Worm (Caenorhabditis elegans) whole organism, early embryonic: ENCODE measurements around the gene lgc-31.

Experiments
- B0310.2 ChIP-seq: sonication (generic microtip); optimal IDR thresholded peaks from 2 replicates; lab custom pipeline; 2016; ENCODE audit warnings: mild to moderate bottlenecking, missing genetic modification characterization, missing compliant biosample characterization
- F13C5.2 ChIP-seq: sonication (generic microtip); optimal IDR thresholded peaks from 2 replicates; lab custom pipeline; 2017; ENCODE audit warnings: mild to moderate bottlenecking, missing genetic modification characterization, inconsistent platforms, missing compliant biosample characterization
- aly-1 ChIP-seq: sonication (generic microtip); optimal IDR thresholded peaks from 2 replicates; lab custom pipeline; 2016; ENCODE audit warnings: missing genetic modification characterization, missing compliant biosample characterization
- ama-1 ChIP-seq: fragments of 150-350 bp; optimal IDR thresholded peaks from 2 replicates; lab custom pipeline; 2014
- ceh-13 ChIP-seq: fragments of 200-800 bp; sonication (Bioruptor generic); optimal IDR thresholded peaks from 2 replicates; lab custom pipeline; 2018; ENCODE audit warnings: mild to moderate bottlenecking, missing genetic modification characterization, missing compliant biosample characterization
- ceh-36 ChIP-seq: sonication (generic microtip); optimal IDR thresholded peaks from 2 replicates; lab custom pipeline; 2016; ENCODE audit warnings: missing genetic modification characterization, inconsistent platforms, missing compliant biosample characterization
- ets-7 ChIP-seq: sonication (generic microtip); optimal IDR thresholded peaks from 2 replicates; lab custom pipeline; 2016; ENCODE audit warnings: missing genotype, missing genetic modification characterization, missing compliant biosample characterization
- flt-1 ChIP-seq: fragments of 200-800 bp; sonication (Bioruptor generic); IDR thresholded peaks from 2 replicates; pipeline ENCODE4 v1.3.6; 2022; ENCODE audit warnings: missing genetic modification characterization, missing compliant biosample characterization
- hmbx-1 ChIP-seq: sonication (generic microtip); optimal IDR thresholded peaks from 2 replicates; lab custom pipeline; 2016; ENCODE audit warnings: mild to moderate bottlenecking, missing genetic modification characterization, missing compliant biosample characterization
- hmg-4 ChIP-seq: fragments of 200-800 bp; sonication (Bioruptor generic); optimal IDR thresholded peaks from 2 replicates; lab custom pipeline; 2018; ENCODE audit warnings: mild to moderate bottlenecking, missing genetic modification characterization, missing compliant biosample characterization
- hnd-1 ChIP-seq: sonication (generic microtip); optimal IDR thresholded peaks from 2 replicates; lab custom pipeline; 2016; ENCODE audit warnings: missing genetic modification characterization, missing compliant biosample characterization
- pes-1 ChIP-seq: fragments of 200-800 bp; sonication (Bioruptor generic); IDR thresholded peaks from 2 replicates; pipeline ENCODE4 v1.3.6; 2022; ENCODE audit warnings: missing genetic modification reagents, missing genetic modification characterization, missing compliant biosample characterization
- scrt-1 ChIP-seq: fragments of 200-800 bp; sonication (Bioruptor generic); IDR thresholded peaks from 2 replicates; pipeline ENCODE4 v1.3.6; 2022; ENCODE audit warnings: missing genetic modification characterization, missing compliant biosample characterization
- sea-1 ChIP-seq: fragments of 200-800 bp; sonication (Bioruptor generic); conservative IDR thresholded peaks from 2 replicates; pipeline ENCODE4 v1.3.6; 2022; ENCODE audit warnings: missing genetic modification characterization, missing compliant biosample characterization
- tbx-11 ChIP-seq: fragments of 200-800 bp; sonication (Bioruptor generic); IDR thresholded peaks from 2 replicates; pipeline ENCODE4 v1.3.6; 2022; ENCODE audit warnings: missing genetic modification characterization, missing compliant biosample characterization
- tbx-37 ChIP-seq: fragments of 200-800 bp; sonication (Bioruptor generic); conservative IDR thresholded peaks from 2 replicates; pipeline ENCODE4 v1.3.6; 2022; ENCODE audit warnings: missing genetic modification reagents, missing genetic modification characterization, missing compliant biosample characterization
- tra-4 ChIP-seq: sonication (generic microtip); optimal IDR thresholded peaks from 2 replicates; lab custom pipeline; 2017; ENCODE audit warnings: missing genetic modification characterization, missing compliant biosample characterization

lgc-31 gene

DNA sequence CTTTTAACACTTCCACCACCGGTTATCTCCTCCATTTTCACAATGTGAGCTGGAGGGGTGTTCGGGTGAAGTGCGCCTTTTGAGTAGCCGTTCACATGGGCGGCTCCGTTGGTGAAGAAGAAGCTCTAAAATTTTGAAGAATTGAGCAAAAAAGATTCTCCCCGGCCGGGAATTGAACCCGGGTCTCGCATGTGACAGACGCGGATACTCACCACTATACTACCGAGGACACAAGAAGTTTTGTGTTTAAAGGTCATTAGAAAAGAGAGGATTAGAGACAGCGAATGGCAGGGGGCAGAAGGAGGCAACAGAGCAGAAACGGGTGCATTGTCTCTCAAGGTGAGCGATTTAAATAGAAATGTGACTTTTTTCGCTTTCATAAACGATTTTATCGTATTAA, 29.8 kb upstream of the lgc-31 start:
- TF ChIP-seq flt-1 (peak; percentile 92), scrt-1 (GFP tag; lab: Robert Waterston, UW) (peak; percentile 92), hmbx-1 (tag; lab: Kevin White, UChicago) (peak; percentile 59), sea-1 (GFP tag; lab: Robert Waterston, UW) (peak; percentile 89), ceh-36 (tag; lab: Kevin White, UChicago) (peak; percentile 95), tbx-37 (peak; percentile 92), pes-1 (GFP tag; lab: Robert Waterston, UW) (peak; percentile 92), F13C5.2 (peak; percentile 91), tra-4 (tag; lab: Kevin White, UChicago) (peak; percentile 71), ceh-13 (GFP tag; lab: Kevin White, UChicago) (peak; percentile 77), tbx-11 (GFP tag; lab: Robert Waterston, UW) (peak; percentile 89), ama-1 (no peak), B0310.2 (tag; lab: Kevin White, UChicago) (peak; percentile 82), hmg-4 (peak; percentile 92), ets-7 (tag; lab: Kevin White, UChicago) (peak; percentile 57), hnd-1 (tag; lab: Kevin White, UChicago) (peak; percentile 80), aly-1 (tag; lab: Kevin White, UChicago) (peak; percentile 86)

DNA sequence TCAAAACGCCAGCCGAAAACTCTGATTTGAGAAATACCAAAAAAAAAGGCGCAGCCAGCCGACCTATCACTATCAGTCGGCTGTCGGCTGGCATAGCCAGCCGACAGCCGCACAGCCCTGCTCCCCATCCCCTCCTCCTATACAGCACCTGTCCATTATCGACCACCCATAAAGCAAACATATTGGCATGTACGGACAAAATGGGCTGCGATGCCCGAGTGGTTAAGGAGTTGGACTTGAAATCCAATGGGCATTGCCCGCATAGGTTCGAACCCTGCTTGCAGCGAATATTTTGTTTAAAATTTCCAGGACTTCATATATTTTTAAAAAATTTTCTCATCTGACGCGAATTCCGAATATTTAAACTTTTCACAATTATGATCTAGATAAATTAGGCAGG, 28.6 kb upstream of the lgc-31 start:
- peak; percentile 11; the same call in 1 of the 2 replicates for TF ChIP-seq flt-1
- no peak for TF ChIP-seq B0310.2 (tag; lab: Kevin White, UChicago)
- peak; percentile 2 for TF ChIP-seq ceh-36 (tag; lab: Kevin White, UChicago)
- 0 out of 2 replicates have a peak, but pooled peaks have one; percentile 48 for TF ChIP-seq pes-1 (GFP tag; lab: Robert Waterston, UW)
- no peak for TF ChIP-seq tbx-37

DNA sequence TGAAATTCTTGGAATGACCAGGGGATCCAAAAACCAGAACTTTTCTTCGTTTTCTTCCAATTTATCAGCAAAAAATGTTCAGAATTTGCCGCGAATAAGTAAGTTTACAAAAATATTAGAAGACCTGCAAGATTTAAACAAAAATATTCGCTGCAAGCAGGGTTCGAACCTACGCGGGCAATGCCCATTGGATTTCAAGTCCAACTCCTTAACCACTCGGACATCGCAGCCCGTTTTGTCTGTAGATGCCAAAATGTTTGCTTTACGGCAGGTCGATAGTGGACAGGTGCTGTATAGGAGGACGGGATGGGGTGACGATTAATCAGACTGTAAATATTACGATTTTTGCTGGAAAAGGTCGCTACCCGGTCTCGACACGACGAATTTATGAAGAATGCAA, 25.9 kb upstream of the lgc-31 start:
- TF ChIP-seq scrt-1 (GFP tag; lab: Robert Waterston, UW) (peak; percentile 36; the same call in 1 of the 2 replicates), pes-1 (GFP tag; lab: Robert Waterston, UW) (peak; percentile 65; the same call in 1 of the 2 replicates), F13C5.2 (no peak), tbx-11 (GFP tag; lab: Robert Waterston, UW) (peak; percentile 46; the same call in 1 of the 2 replicates), flt-1 (0 out of 2 replicates have a peak, but pooled peaks have one; percentile 34), sea-1 (GFP tag; lab: Robert Waterston, UW) (no peak)

DNA sequence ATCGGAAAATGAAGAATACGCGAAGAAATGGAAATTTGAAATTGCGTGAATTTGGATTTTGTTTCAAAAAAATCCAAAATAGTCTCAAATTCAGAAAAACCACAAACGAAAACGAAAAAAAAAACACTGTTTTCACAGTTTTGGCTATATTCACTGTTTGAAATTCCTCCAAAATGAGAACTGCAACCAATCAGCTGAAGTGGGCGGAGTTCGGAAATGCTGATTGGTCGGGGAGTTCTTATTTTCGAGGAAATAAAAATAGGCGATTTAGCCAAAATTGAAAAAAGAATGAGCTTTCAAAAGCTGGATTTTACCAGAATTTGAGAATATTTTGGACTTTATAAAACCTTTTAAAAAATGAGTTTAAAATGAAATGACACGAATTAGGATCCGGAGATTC, 23.1 kb upstream of the lgc-31 start, which contains the start of gene glb-14:
Gene glb-14, minus strand, starts transcription at position 97 of the 400 bp plus-strand sequence.
- TF ChIP-seq ets-7 (tag; lab: Kevin White, UChicago), result no peak
- no peak for TF ChIP-seq tra-4 (tag; lab: Kevin White, UChicago)
- no peak for TF ChIP-seq scrt-1 (GFP tag; lab: Robert Waterston, UW)
- no peak for TF ChIP-seq hmbx-1 (tag; lab: Kevin White, UChicago)
- TF ChIP-seq aly-1 (tag; lab: Kevin White, UChicago), result no peak

DNA sequence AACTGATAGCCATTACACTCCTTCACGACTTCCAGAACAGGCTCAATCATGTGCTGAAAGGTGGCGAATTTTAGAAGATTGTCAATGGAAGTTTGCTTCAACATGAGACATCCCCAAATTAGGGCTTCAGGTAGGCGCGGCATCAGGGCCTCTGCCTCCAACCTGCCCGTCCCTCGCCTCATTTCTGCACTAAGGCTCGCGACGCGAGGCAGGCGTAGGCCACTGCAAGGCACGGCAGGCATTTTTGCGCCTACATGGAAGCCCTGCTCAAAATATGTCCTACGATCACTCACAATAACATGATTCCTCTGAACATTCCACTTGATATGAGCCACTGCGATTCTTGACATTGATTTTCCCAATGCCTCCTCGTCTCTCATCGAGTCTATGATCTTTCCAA, 21.4 kb upstream of the lgc-31 start:
- TF ChIP-seq tbx-11 (GFP tag; lab: Robert Waterston, UW), result no peak
- TF ChIP-seq F13C5.2, result no peak

DNA sequence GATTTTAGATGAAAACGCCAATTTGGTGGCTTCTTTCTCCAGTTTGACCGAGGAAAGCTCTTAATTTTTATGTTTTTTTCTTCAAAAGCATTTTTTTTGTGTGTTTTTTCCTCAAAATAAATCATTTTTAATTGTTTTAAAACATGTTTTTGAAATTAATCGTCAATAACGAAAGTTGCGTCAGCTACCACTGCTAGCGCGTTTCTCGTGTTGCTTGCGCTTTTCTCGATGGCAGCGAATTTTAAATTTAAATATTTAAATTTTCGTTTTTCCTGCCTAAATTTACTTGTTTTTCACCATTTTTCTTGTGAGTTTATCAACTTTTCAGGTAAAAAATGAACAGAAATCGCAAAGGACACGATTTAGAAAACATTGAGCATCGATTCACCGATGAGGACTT, 16.1 kb upstream of the lgc-31 start, which contains the start of gene prde-1:
Gene prde-1, plus strand, starts transcription at position 322 of the 400 bp plus-strand sequence.
- TF ChIP-seq ceh-36 (tag; lab: Kevin White, UChicago), result no peak
- no peak for TF ChIP-seq hmbx-1 (tag; lab: Kevin White, UChicago)
- no peak for TF ChIP-seq B0310.2 (tag; lab: Kevin White, UChicago)
- TF ChIP-seq tbx-11 (GFP tag; lab: Robert Waterston, UW), result no peak
- TF ChIP-seq scrt-1 (GFP tag; lab: Robert Waterston, UW), result no peak
- no peak for TF ChIP-seq flt-1
- TF ChIP-seq tra-4 (tag; lab: Kevin White, UChicago), result no peak
- TF ChIP-seq ets-7 (tag; lab: Kevin White, UChicago), result no peak
- no peak for TF ChIP-seq tbx-37

DNA sequence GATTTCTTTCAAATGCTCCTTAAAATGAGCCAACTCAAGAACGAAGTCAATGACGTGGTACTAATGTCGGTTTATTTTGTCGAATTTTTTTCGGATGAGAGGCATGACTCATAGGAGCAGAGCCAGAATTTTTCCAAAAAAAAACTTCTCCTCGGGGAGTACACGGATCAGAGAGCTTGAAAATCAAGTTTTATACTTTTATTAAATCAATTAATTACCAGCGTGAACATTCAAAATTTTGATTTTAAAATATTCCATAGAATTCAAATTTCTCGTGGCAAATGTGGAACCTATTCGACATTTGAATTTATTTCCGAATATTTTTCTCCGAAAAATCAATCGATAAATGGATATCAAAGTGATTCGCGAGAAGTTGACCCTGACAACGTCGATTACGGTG, 14.5 kb upstream of the lgc-31 start, which contains the start of gene F21A3.4:
Gene F21A3.4, plus strand, starts transcription at position 301 of the 400 bp plus-strand sequence.
- TF ChIP-seq ets-7 (tag; lab: Kevin White, UChicago) (no peak), sea-1 (GFP tag; lab: Robert Waterston, UW) (no peak), hmbx-1 (tag; lab: Kevin White, UChicago) (no peak), ceh-13 (GFP tag; lab: Kevin White, UChicago) (no peak), pes-1 (GFP tag; lab: Robert Waterston, UW) (no peak), hmg-4 (no peak), tbx-11 (GFP tag; lab: Robert Waterston, UW) (no peak), ama-1 (no peak), hnd-1 (tag; lab: Kevin White, UChicago) (no peak), flt-1 (no peak), aly-1 (tag; lab: Kevin White, UChicago) (no peak), tra-4 (tag; lab: Kevin White, UChicago) (no peak), tbx-37 (no peak), scrt-1 (GFP tag; lab: Robert Waterston, UW) (no peak), F13C5.2 (no peak), ceh-36 (tag; lab: Kevin White, UChicago) (no peak), B0310.2 (tag; lab: Kevin White, UChicago) (no peak)

DNA sequence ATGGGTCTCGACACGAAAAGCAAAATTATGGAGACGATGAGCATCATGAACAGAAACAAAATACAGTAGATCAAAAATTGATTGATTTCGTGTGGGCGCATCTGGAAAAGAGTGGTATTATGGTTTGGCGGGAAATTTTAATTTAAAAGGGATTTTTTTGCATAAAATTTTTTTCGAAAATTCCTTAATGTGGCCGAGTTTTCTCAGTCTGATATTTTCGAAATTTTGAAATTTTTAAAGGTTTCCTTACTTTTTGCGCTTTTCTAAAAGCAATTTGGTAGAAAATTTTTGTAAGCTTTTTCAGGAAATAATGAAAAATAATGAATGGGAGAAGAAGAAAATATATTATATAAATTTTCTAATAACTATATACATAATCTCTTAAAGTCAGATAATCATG, 12.0 kb upstream of the lgc-31 start, which contains the start of gene F21A3.2:
Gene F21A3.2, minus strand, starts transcription at position 101 of the 400 bp plus-strand sequence.
- no peak for TF ChIP-seq F13C5.2
- no peak for TF ChIP-seq tbx-11 (GFP tag; lab: Robert Waterston, UW)
- TF ChIP-seq hmg-4, result no peak
- no peak for TF ChIP-seq tbx-37
- no peak for TF ChIP-seq tra-4 (tag; lab: Kevin White, UChicago)
- no peak for TF ChIP-seq B0310.2 (tag; lab: Kevin White, UChicago)
- TF ChIP-seq sea-1 (GFP tag; lab: Robert Waterston, UW), result no peak
- TF ChIP-seq pes-1 (GFP tag; lab: Robert Waterston, UW), result no peak
- TF ChIP-seq flt-1, result no peak
- TF ChIP-seq hmbx-1 (tag; lab: Kevin White, UChicago), result no peak
- no peak for TF ChIP-seq aly-1 (tag; lab: Kevin White, UChicago)
- no peak for TF ChIP-seq hnd-1 (tag; lab: Kevin White, UChicago)
- TF ChIP-seq ama-1, result no peak
- no peak for TF ChIP-seq ceh-13 (GFP tag; lab: Kevin White, UChicago)
- TF ChIP-seq ceh-36 (tag; lab: Kevin White, UChicago), result no peak
